Worm (Caenorhabditis elegans): ENCODE measurements around the gene pes-5.

The pes-5 gene

DNA sequence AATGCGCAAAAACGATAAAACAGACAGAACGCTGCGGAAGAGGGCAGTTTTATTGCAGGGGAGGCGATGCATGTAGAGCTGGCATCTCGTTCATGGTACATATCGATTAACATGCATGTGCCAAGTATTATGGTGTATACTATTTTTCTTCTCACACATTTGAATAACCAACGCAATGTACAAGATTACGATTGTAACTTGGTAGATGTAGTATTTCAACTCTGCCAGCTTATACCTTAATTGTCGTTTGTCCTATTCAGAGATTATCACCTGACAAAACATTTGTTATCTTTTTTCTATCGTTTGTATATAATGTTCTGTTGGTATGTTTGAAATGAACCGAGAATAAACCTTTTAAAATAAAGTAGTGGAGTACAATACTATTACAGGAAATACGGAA is at the start of gene pes-5:
pes-5 (minus strand) TSS at position 101 of the 400 bp plus-strand sequence.
- TF ChIP-seq nhr-102 (tag; optimal IDR thresholded peaks at IDR 0.05) (no peak), cey-2 (tag; optimal IDR thresholded peaks at IDR 0.05; ENCODE audit: borderline replicate concordance, insufficient read depth) (no peak), vab-7 (GFP tag; IDR thresholded peaks at IDR 0.05) (no peak), zip-11 (GFP tag; IDR thresholded peaks at IDR 0.05) (no peak), nhr-25 (tag; optimal IDR thresholded peaks at IDR 0.05; ENCODE audit: borderline replicate concordance, insufficient read depth) (no peak), F26F4.8 (GFP tag; conservative IDR thresholded peaks at IDR 0.05) (no peak)

- peak; percentile 89 for TF ChIP-seq F49E8.2 (tag; optimal IDR thresholded peaks at IDR 0.05; ENCODE audit: borderline replicate concordance)
- TF ChIP-seq nhr-111 (GFP tag; optimal IDR thresholded peaks at IDR 0.05) = no peak
- no peak for TF ChIP-seq F44E2.7 (GFP tag; IDR thresholded peaks at IDR 0.05)
- TF ChIP-seq tra-1 (GFP tag; IDR thresholded peaks at IDR 0.05) = peak; percentile 79; the same call in 1 of the 2 replicates
- no peak for TF ChIP-seq ceh-28 (tag; optimal IDR thresholded peaks at IDR 0.05)
- peak; percentile 84 for TF ChIP-seq vab-7 (GFP tag; IDR thresholded peaks at IDR 0.05)
- peak; percentile 93 for TF ChIP-seq dve-1 (tag; optimal IDR thresholded peaks at IDR 0.05; ENCODE audit: insufficient read depth)
- TF ChIP-seq fkh-10 (GFP tag; optimal IDR thresholded peaks at IDR 0.05) = peak; percentile 97
- peak; percentile 64 for TF ChIP-seq zip-2 (tag; optimal IDR thresholded peaks at IDR 0.05)
- TF ChIP-seq nhr-76 (tag; optimal IDR thresholded peaks at IDR 0.05) = no peak
- TF ChIP-seq set-16 (GFP tag; IDR thresholded peaks at IDR 0.05) = peak; percentile 48; the same call in 1 of the 2 replicates
- peak; percentile 57; the same call in 1 of the 2 replicates for TF ChIP-seq ceh-44 (GFP tag; IDR thresholded peaks at IDR 0.05)
- peak; percentile 95 for TF ChIP-seq unc-130 (GFP tag; optimal IDR thresholded peaks at IDR 0.05)
- TF ChIP-seq dpl-1 (GFP tag; optimal IDR thresholded peaks at IDR 0.05) = peak; percentile 99
- no peak for TF ChIP-seq T20F7.1 (GFP tag; optimal IDR thresholded peaks at IDR 0.05)
- TF ChIP-seq Y105C5A.15 (GFP tag; IDR thresholded peaks at IDR 0.05) = no peak
- no peak for TF ChIP-seq aly-2 (tag; optimal IDR thresholded peaks at IDR 0.05)
- TF ChIP-seq spr-3 (GFP tag; optimal IDR thresholded peaks at IDR 0.05) = peak; percentile 63
- no peak for TF ChIP-seq ceh-62 (tag; optimal IDR thresholded peaks at IDR 0.05)
- TF ChIP-seq dmd-8 (GFP tag; IDR thresholded peaks at IDR 0.05) = no peak
- TF ChIP-seq hmg-1.1 (GFP tag; IDR thresholded peaks at IDR 0.05) = peak; percentile 94
- TF ChIP-seq attf-4 (tag; optimal IDR thresholded peaks at IDR 0.05) = no peak
- TF ChIP-seq Y48G9A.11 (GFP tag; IDR thresholded peaks at IDR 0.05) = peak; percentile 87
- TF ChIP-seq dmd-6 (GFP tag; IDR thresholded peaks at IDR 0.05) = peak; percentile 79
- TF ChIP-seq nhr-41 (GFP tag; IDR thresholded peaks at IDR 0.05) = no peak
- TF ChIP-seq madf-5 (GFP tag; IDR thresholded peaks at IDR 0.05) = no peak
- peak in 1 of 2 experiments; percentile 80 for TF ChIP-seq daf-16 (GFP tag; optimal IDR thresholded peaks at IDR 0.05)
- TF ChIP-seq daf-16 (tag; optimal IDR thresholded peaks at IDR 0.05) = peak; percentile 77
- peak; percentile 81 for TF ChIP-seq zfp-2 (tag; optimal IDR thresholded peaks at IDR 0.05)
- no peak for TF ChIP-seq ztf-11 (tag; optimal IDR thresholded peaks at IDR 0.05)
- TF ChIP-seq fos-1 (tag; optimal IDR thresholded peaks at IDR 0.05) = no peak
- TF ChIP-seq ceh-32 (tag; optimal IDR thresholded peaks at IDR 0.05; ENCODE audit: poor library complexity) = no peak
- peak; percentile 3 for TF ChIP-seq mxl-3 (GFP tag; optimal IDR thresholded peaks at IDR 0.05)
- no peak for TF ChIP-seq gei-8 (GFP tag; optimal IDR thresholded peaks at IDR 0.05)
- TF ChIP-seq lin-1 (GFP tag; IDR thresholded peaks at IDR 0.05) = peak; percentile 40; the same call in 1 of the 2 replicates
- TF ChIP-seq dmd-9 (GFP tag; IDR thresholded peaks at IDR 0.05) = peak; percentile 83
- no peak for TF ChIP-seq ces-1 (GFP tag; optimal IDR thresholded peaks at IDR 0.05)
- TF ChIP-seq F37D6.2 (tag; optimal IDR thresholded peaks at IDR 0.05) = peak; percentile 93
- TF ChIP-seq ZK337.2 (GFP tag; IDR thresholded peaks at IDR 0.05) = no peak
- TF ChIP-seq ceh-82 (tag; optimal IDR thresholded peaks at IDR 0.05) = no peak
- peak; percentile 59 for TF ChIP-seq lin-15B (tag; optimal IDR thresholded peaks at IDR 0.05)
- TF ChIP-seq nhr-10 (tag; optimal IDR thresholded peaks at IDR 0.05) = no peak
- TF ChIP-seq saeg-2 (GFP tag; IDR thresholded peaks at IDR 0.05) = peak; percentile 76
- peak; percentile 70 for TF ChIP-seq nhr-48 (tag; optimal IDR thresholded peaks at IDR 0.05)
Measured at ce11 chrII:11874674-11875198, 44.9 kb upstream of the pes-5 start, which contains the start of the genes npp-3 and top-2. Gene npp-3, minus strand, starts transcription at chrII:11874788. Gene top-2, plus strand, starts transcription at chrII:11875148.
